Worm (Caenorhabditis elegans): ENCODE results near the gene die-1.
"Not testable (repeated sequence)": the region's sequence is repeated elsewhere in the genome, so short reads cannot be mapped to it uniquely, and the experiment has no call there.

- TF ChIP-seq tbx-11 (GFP tag; IDR thresholded peaks at IDR 0.05), result peak; percentile 77; the same call in 1 of the 2 replicates
- TF ChIP-seq ceh-13 (GFP tag; optimal IDR thresholded peaks at IDR 0.05); ceh-36 (tag; optimal IDR thresholded peaks at IDR 0.05); flt-1 (GFP tag; IDR thresholded peaks at IDR 0.05); aly-1 (tag; optimal IDR thresholded peaks at IDR 0.05); ama-1 (optimal IDR thresholded peaks at IDR 0.05); tra-4 (tag; optimal IDR thresholded peaks at IDR 0.05); hmbx-1 (tag; optimal IDR thresholded peaks at IDR 0.05): not testable (repeated sequence)
Observed at ce11 chrII:10034769-10035168, 32.9 kb downstream of the die-1 start.

Data from whole organism, early embryonic.